Worm (Caenorhabditis elegans) whole organism, late embryonic: ENCODE results near the gene nhr-274.

Experiments
- C38D4.7 ChIP-seq: fragments of 200-800 bp; sonication (Bioruptor generic); optimal IDR thresholded peaks from 2 replicates; lab custom pipeline; 2018; ENCODE audit warnings: mild to moderate bottlenecking, missing genetic modification characterization, moderate library complexity, missing compliant biosample characterization
- F13H6.1 ChIP-seq: sonication (generic microtip); optimal IDR thresholded peaks from 2 replicates; lab custom pipeline; 2016; ENCODE audit warnings: missing genetic modification characterization, missing compliant biosample characterization
- T23F11.4 ChIP-seq: fragments of 200-800 bp; sonication (Bioruptor generic); optimal IDR thresholded peaks from 2 replicates; lab custom pipeline; 2018; ENCODE audit warnings: mild to moderate bottlenecking, missing genetic modification characterization, missing compliant biosample characterization
- ahr-1 ChIP-seq: sonication (generic microtip); optimal IDR thresholded peaks from 2 replicates; lab custom pipeline; 2016; ENCODE audit warnings: missing genetic modification characterization, missing compliant biosample characterization
- ceh-14 ChIP-seq: sonication (generic microtip); optimal IDR thresholded peaks from 2 replicates; lab custom pipeline; 2016; ENCODE audit warnings: missing genotype, missing genetic modification characterization, missing compliant biosample characterization
- ceh-19 ChIP-seq: fragments of 200-800 bp; sonication (Bioruptor generic); optimal IDR thresholded peaks from 2 replicates; lab custom pipeline; 2018; ENCODE audit warnings: mild to moderate bottlenecking, missing genetic modification characterization, missing compliant biosample characterization
- ceh-2 ChIP-seq: sonication (generic microtip); optimal IDR thresholded peaks from 2 replicates; lab custom pipeline; 2016; ENCODE audit warnings: missing genotype, missing genetic modification characterization, missing compliant biosample characterization
- ceh-22 ChIP-seq: sonication (generic microtip); optimal IDR thresholded peaks from 2 replicates; lab custom pipeline; 2017; ENCODE audit warnings: missing biosample characterization, missing genetic modification characterization
- ceh-24 ChIP-seq: sonication (generic microtip); optimal IDR thresholded peaks from 2 replicates; lab custom pipeline; 2016; ENCODE audit warnings: mild to moderate bottlenecking, missing genetic modification characterization, missing compliant biosample characterization
- ceh-30 ChIP-seq: fragments of 150-350 bp; optimal IDR thresholded peaks from 2 replicates; lab custom pipeline; 2014; ENCODE audit warnings: missing biosample characterization, missing genetic modification characterization
- ceh-31 ChIP-seq: sonication (generic microtip); optimal IDR thresholded peaks from 2 replicates; lab custom pipeline; 2016; ENCODE audit warnings: missing genetic modification characterization, missing compliant biosample characterization
- ceh-34 ChIP-seq: sonication (generic microtip); optimal IDR thresholded peaks from 2 replicates; lab custom pipeline; 2016; ENCODE audit warnings: mild to moderate bottlenecking, missing genetic modification characterization, missing compliant biosample characterization
- ceh-45 ChIP-seq: fragments of 200-800 bp; sonication (Bioruptor generic); IDR thresholded peaks from 2 replicates; pipeline ENCODE4 v1.3.6; 2022; ENCODE audit warnings: missing genetic modification reagents, missing genetic modification characterization, missing compliant biosample characterization
- ceh-9 ChIP-seq: sonication (generic microtip); optimal IDR thresholded peaks from 2 replicates; lab custom pipeline; 2016; ENCODE audit warnings: mild to moderate bottlenecking, missing genetic modification characterization, inconsistent platforms, missing compliant biosample characterization
- che-1 ChIP-seq: sonication (generic microtip); optimal IDR thresholded peaks from 2 replicates; lab custom pipeline; 2016; ENCODE audit warnings: mild to moderate bottlenecking, missing genetic modification characterization, missing compliant biosample characterization
- dve-1 ChIP-seq: sonication (generic microtip); optimal IDR thresholded peaks from 2 replicates; lab custom pipeline; 2017; ENCODE audit warnings: antibody characterized with exemption, mild to moderate bottlenecking, missing genetic modification characterization, missing compliant biosample characterization
- elt-2 ChIP-seq: sonication (generic microtip); optimal IDR thresholded peaks from 2 replicates; lab custom pipeline; 2016; ENCODE audit warnings: missing genetic modification reagents, missing genetic modification characterization, missing compliant biosample characterization
- elt-4 ChIP-seq: sonication (generic microtip); optimal IDR thresholded peaks from 2 replicates; lab custom pipeline; 2016; ENCODE audit warnings: missing genetic modification characterization, missing compliant biosample characterization
- ets-4 ChIP-seq: sonication (generic microtip); optimal IDR thresholded peaks from 2 replicates; lab custom pipeline; 2016; ENCODE audit warnings: missing genetic modification characterization, missing compliant biosample characterization
- eyg-1 ChIP-seq: sonication (generic microtip); optimal IDR thresholded peaks from 2 replicates; lab custom pipeline; 2016; ENCODE audit warnings: missing genotype, missing genetic modification characterization, missing compliant biosample characterization
- fax-1 ChIP-seq: sonication (generic microtip); optimal IDR thresholded peaks from 2 replicates; lab custom pipeline; 2016; ENCODE audit warnings: missing genotype, missing genetic modification characterization, missing compliant biosample characterization
- fkh-10 ChIP-seq: fragments of 150-350 bp; optimal IDR thresholded peaks from 2 replicates; lab custom pipeline; 2014; ENCODE audit warnings: missing biosample characterization, missing genetic modification reagents, missing genetic modification characterization
- fkh-6 ChIP-seq: sonication (generic microtip); optimal IDR thresholded peaks from 2 replicates; lab custom pipeline; 2016; ENCODE audit warnings: missing genetic modification characterization, missing compliant biosample characterization
- gmeb-2 ChIP-seq: sonication (generic microtip); optimal IDR thresholded peaks from 2 replicates; lab custom pipeline; 2016; ENCODE audit warnings: missing genetic modification characterization, inconsistent platforms, missing compliant biosample characterization
- hlh-13 ChIP-seq: fragments of 200-800 bp; sonication (Bioruptor generic); optimal IDR thresholded peaks from 2 replicates; lab custom pipeline; 2018; ENCODE audit warnings: mild to moderate bottlenecking, missing genetic modification characterization, missing compliant biosample characterization
- hlh-15 ChIP-seq: sonication (generic microtip); optimal IDR thresholded peaks from 2 replicates; lab custom pipeline; 2016; ENCODE audit warnings: missing genetic modification characterization, missing compliant biosample characterization
- hlh-6 ChIP-seq: sonication (generic microtip); optimal IDR thresholded peaks from 2 replicates; lab custom pipeline; 2016; ENCODE audit warnings: missing genotype, missing genetic modification characterization, missing compliant biosample characterization
- hlh-8 ChIP-seq: sonication (generic microtip); optimal IDR thresholded peaks from 2 replicates; lab custom pipeline; 2016; ENCODE audit warnings: missing genotype, missing genetic modification characterization, missing compliant biosample characterization
- lim-6 ChIP-seq: sonication (generic microtip); optimal IDR thresholded peaks from 2 replicates; lab custom pipeline; 2016; ENCODE audit warnings: missing genetic modification characterization, missing compliant biosample characterization
- lin-11 ChIP-seq: fragments of 200-800 bp; sonication (Bioruptor generic); optimal IDR thresholded peaks from 2 replicates; lab custom pipeline; 2018; ENCODE audit warnings: mild to moderate bottlenecking, missing genetic modification characterization, missing compliant biosample characterization
- madf-2 ChIP-seq: sonication (generic microtip); optimal IDR thresholded peaks from 2 replicates; lab custom pipeline; 2017; ENCODE audit warnings: missing genetic modification characterization, missing compliant biosample characterization
- npax-4 ChIP-seq: sonication (generic microtip); optimal IDR thresholded peaks from 2 replicates; lab custom pipeline; 2016; ENCODE audit warnings: missing genetic modification characterization, missing compliant biosample characterization
- pag-3 ChIP-seq: sonication (generic microtip); optimal IDR thresholded peaks from 2 replicates; lab custom pipeline; 2016; ENCODE audit warnings: missing compliant biosample characterization, missing genetic modification characterization, borderline replicate concordance
- pat-9 ChIP-seq: fragments of 200-800 bp; sonication (Bioruptor generic); optimal IDR thresholded peaks from 2 replicates; lab custom pipeline; 2018; ENCODE audit warnings: mild to moderate bottlenecking, missing genetic modification characterization, moderate library complexity, missing compliant biosample characterization
- pax-1 ChIP-seq: fragments of 150-350 bp; optimal IDR thresholded peaks from 2 replicates; lab custom pipeline; 2014; ENCODE audit warnings: missing biosample characterization, missing genetic modification characterization
- pha-2 ChIP-seq: sonication (generic microtip); optimal IDR thresholded peaks from 2 replicates; lab custom pipeline; 2017; ENCODE audit warnings: mild to moderate bottlenecking, missing genetic modification characterization, missing compliant biosample characterization
- pha-4 ChIP-seq: fragments of 150-350 bp; optimal IDR thresholded peaks from 2 replicates; lab custom pipeline; 2018; ENCODE audit warnings: missing biosample characterization, missing genetic modification reagents, missing genetic modification characterization
- pqm-1 ChIP-seq: sonication (generic microtip); optimal IDR thresholded peaks from 2 replicates; lab custom pipeline; 2016; ENCODE audit warnings: missing genetic modification characterization, missing compliant biosample characterization
- rnt-1 ChIP-seq: sonication (generic microtip); optimal IDR thresholded peaks from 2 replicates; lab custom pipeline; 2016; ENCODE audit warnings: missing genetic modification characterization, missing compliant biosample characterization
- sdc-2 ChIP-seq: sonication (generic microtip); optimal IDR thresholded peaks from 2 replicates; lab custom pipeline; 2016; ENCODE audit warnings: missing genotype, missing genetic modification characterization, missing compliant biosample characterization
- sox-2 ChIP-seq: fragments of 200-800 bp; sonication (Bioruptor generic); IDR thresholded peaks from 2 replicates; pipeline ENCODE4 v1.3.6; 2022; ENCODE audit warnings: missing genetic modification reagents, missing genetic modification characterization, missing compliant biosample characterization
- sox-4 ChIP-seq: sonication (generic microtip); optimal IDR thresholded peaks from 2 replicates; lab custom pipeline; 2017; ENCODE audit warnings: mild to moderate bottlenecking, missing genetic modification characterization, inconsistent platforms, missing compliant biosample characterization
- syd-9 ChIP-seq: sonication (generic microtip); optimal IDR thresholded peaks from 2 replicates; lab custom pipeline; 2016; ENCODE audit warnings: mild to moderate bottlenecking, missing genetic modification characterization, moderate library complexity, missing compliant biosample characterization
- tbx-7 ChIP-seq: sonication (generic microtip); optimal IDR thresholded peaks from 2 replicates; lab custom pipeline; 2016; ENCODE audit warnings: missing genotype, missing genetic modification characterization, missing compliant biosample characterization
- ttx-3 ChIP-seq: sonication (generic microtip); optimal IDR thresholded peaks from 2 replicates; lab custom pipeline; 2016; ENCODE audit warnings: missing genetic modification reagents, missing genetic modification characterization, missing compliant biosample characterization
- unc-3 ChIP-seq, 2 experiments: fragments of 200-800 bp in 1 of 2; sonication (Bioruptor generic) in 1 of 2; sonication (generic microtip) in 1 of 2; conservative IDR thresholded peaks in 1 of 2; optimal IDR thresholded peaks in 1 of 2; 2 replicates each; pipeline versions ENCODE4 v1.3.6 to Lab custom; 2016 to 2022; ENCODE audit warnings: missing compliant biosample characterization in 2 of 2, missing genetic modification characterization in 2 of 2, missing genetic modification reagents in 1 of 2
- unc-42 ChIP-seq: sonication (generic microtip); optimal IDR thresholded peaks from 2 replicates; lab custom pipeline; 2016; ENCODE audit warnings: missing genotype, missing genetic modification characterization, missing compliant biosample characterization
- unc-86 ChIP-seq: sonication (generic microtip); optimal IDR thresholded peaks from 2 replicates; lab custom pipeline; 2016; ENCODE audit warnings: missing genetic modification characterization, missing compliant biosample characterization
- ztf-16 ChIP-seq: sonication (generic microtip); optimal IDR thresholded peaks from 2 replicates; lab custom pipeline; 2017; ENCODE audit warnings: missing genetic modification characterization, missing compliant biosample characterization

Gene nhr-274

DNA sequence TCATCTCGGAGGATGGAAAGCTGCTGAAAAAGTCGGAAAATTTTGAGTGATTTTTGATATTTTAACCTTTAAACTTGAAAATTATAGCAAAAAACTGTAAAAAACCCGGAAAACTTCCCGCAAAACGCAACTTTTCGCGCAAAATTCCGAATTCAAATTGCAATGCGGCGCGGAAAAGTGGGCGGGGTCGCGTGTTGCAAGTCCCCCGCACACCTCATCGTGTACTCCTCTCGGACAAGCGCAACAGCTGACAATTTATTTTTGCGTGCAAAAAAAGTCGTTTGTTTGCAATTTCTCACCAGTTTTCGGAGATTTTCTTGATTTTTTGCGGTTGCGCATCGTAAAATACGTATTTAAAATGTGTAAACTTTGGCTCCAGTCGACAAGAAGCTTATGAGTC, 49.3 kb downstream of the nhr-274 start, which contains the start of gene npp-8 (continued):
- TF ChIP-seq F13H6.1 (tag; lab: Kevin White, UChicago) (peak; percentile 82), che-1 (tag; lab: Kevin White, UChicago) (peak; percentile 74), lin-11 (tag; lab: Kevin White, UChicago) (peak; percentile 62), ceh-9 (tag; lab: Kevin White, UChicago) (peak; percentile 28), pag-3 (tag; lab: Kevin White, UChicago) (no peak), C38D4.7 (GFP tag; lab: Kevin White, UChicago) (peak; percentile 69), fax-1 (tag; lab: Kevin White, UChicago) (peak; percentile 83), lim-6 (peak; percentile 79), elt-2 (tag; lab: Kevin White, UChicago) (peak; percentile 92), syd-9 (peak; percentile 86), ceh-22 (tag; lab: Kevin White, UChicago) (peak; percentile 50), ets-4 (tag; lab: Kevin White, UChicago) (peak; percentile 72), ztf-16 (tag; lab: Kevin White, UChicago) (peak; percentile 87), npax-4 (tag; lab: Kevin White, UChicago) (peak; percentile 34), ceh-34 (peak; percentile 89), fkh-6 (peak; percentile 82), ceh-31 (tag; lab: Kevin White, UChicago) (peak; percentile 95), hlh-8 (peak; percentile 82), pax-1 (no peak), sdc-2 (tag; lab: Kevin White, UChicago) (peak; percentile 75), unc-3 (GFP tag; conservative IDR thresholded peaks at IDR 0.05; lab: Robert Waterston, UW) (no peak; the same call in 1 of the 2 replicates), unc-3 (tag; optimal IDR thresholded peaks at IDR 0.05; lab: Kevin White, UChicago) (peak; percentile 84), ceh-30 (tag; lab: Kevin White, UChicago) (peak; percentile 64), pha-4 (tag; lab: Kevin White, UChicago) (no peak), hlh-13 (GFP tag; lab: Kevin White, UChicago) (peak; percentile 55), hlh-15 (peak; percentile 56), pha-2 (tag; lab: Kevin White, UChicago) (peak; percentile 88), madf-2 (tag; lab: Kevin White, UChicago) (peak; percentile 58), ceh-45 (GFP tag; lab: Robert Waterston, UW) (no peak), elt-4 (no peak), ceh-19 (GFP tag; lab: Kevin White, UChicago) (peak; percentile 88), ahr-1 (tag; lab: Kevin White, UChicago) (peak; percentile 75), dve-1 (tag; lab: Kevin White, UChicago) (peak; percentile 50), ceh-2 (tag; lab: Kevin White, UChicago) (peak; percentile 87), pqm-1 (tag; lab: Kevin White, UChicago) (peak; percentile 4), ttx-3 (tag; lab: Kevin White, UChicago) (peak; percentile 81), gmeb-2 (tag; lab: Kevin White, UChicago) (peak; percentile 73), ceh-14 (tag; lab: Kevin White, UChicago) (peak; percentile 91), sox-2 (no peak), unc-86 (tag; lab: Kevin White, UChicago) (peak; percentile 81), fkh-10 (GFP tag; lab: Kevin White, UChicago) (no peak), sox-4 (tag; lab: Kevin White, UChicago) (peak; percentile 80), tbx-7 (tag; lab: Kevin White, UChicago) (peak; percentile 51), pat-9 (tag; lab: Kevin White, UChicago) (peak; percentile 85), rnt-1 (tag; lab: Kevin White, UChicago) (peak; percentile 90), T23F11.4 (GFP tag; lab: Kevin White, UChicago) (peak; percentile 47), eyg-1 (tag; lab: Kevin White, UChicago) (no peak), unc-42 (tag; lab: Kevin White, UChicago) (peak; percentile 61), ceh-24 (tag; lab: Kevin White, UChicago) (peak; percentile 27), hlh-6 (tag; lab: Kevin White, UChicago) (peak; percentile 87)
